Fruit fly (Drosophila melanogaster) whole organism, embryonic: ENCODE data around the gene CG12010.

Experiments
- Atf6 ChIP-seq: fragments of 200-800 bp; sonication (Bioruptor generic); IDR thresholded peaks from 2 replicates; pipeline ENCODE4 v1.3.6; 2022; ENCODE audit warnings: missing biosample characterization, missing genetic modification characterization
- CG10431 ChIP-seq: fragments of 200-800 bp; sonication (Bioruptor generic); optimal IDR thresholded peaks from 3 replicates; lab custom pipeline; 2018; ENCODE audit warnings: missing biosample characterization, mild to moderate bottlenecking, missing genetic modification characterization
- CG10654 ChIP-seq: fragments of 200-800 bp; sonication (Bioruptor generic); optimal IDR thresholded peaks from 2 replicates; lab custom pipeline; 2016; ENCODE audit warnings: missing biosample characterization, missing genetic modification characterization
- CG12155 ChIP-seq: fragments of 200-800 bp; sonication (Bioruptor generic); optimal IDR thresholded peaks from 3 replicates; lab custom pipeline; 2016; ENCODE audit warnings: missing biosample characterization, missing genetic modification characterization
- CG13287 ChIP-seq: fragments of 200-800 bp; sonication (Bioruptor generic); IDR thresholded peaks from 2 replicates; pipeline ENCODE4 v1.3.6; 2022; ENCODE audit warnings: missing biosample characterization, missing genetic modification characterization; ENCODE audit not compliant: partially characterized antibody
- CG14710 ChIP-seq: fragments of 200-800 bp; sonication (Bioruptor generic); optimal IDR thresholded peaks from 3 replicates; lab custom pipeline; 2019; ENCODE audit warnings: missing biosample characterization, mild to moderate bottlenecking, missing genetic modification characterization, moderate library complexity
- CG14965 ChIP-seq: fragments of 200-800 bp; sonication (Bioruptor generic); optimal IDR thresholded peaks from 2 replicates; lab custom pipeline; 2016; ENCODE audit warnings: missing biosample characterization, missing genetic modification characterization, borderline replicate concordance
- CG15269 ChIP-seq: fragments of 200-800 bp; sonication (Bioruptor generic); optimal IDR thresholded peaks from 2 replicates; lab custom pipeline; 2018; ENCODE audit warnings: missing biosample characterization, mild to moderate bottlenecking, missing genetic modification characterization, moderate library complexity
- CG1529 ChIP-seq: fragments of 200-800 bp; sonication (Bioruptor generic); optimal IDR thresholded peaks from 3 replicates; lab custom pipeline; 2018; ENCODE audit warnings: missing biosample characterization, missing genetic modification characterization
- CG16779 ChIP-seq: fragments of 200-800 bp; sonication (Bioruptor generic); IDR thresholded peaks from 2 replicates; pipeline ENCODE4 v1.3.6; 2022; ENCODE audit warnings: missing biosample characterization, missing genetic modification characterization
- CG2120 ChIP-seq: fragments of 200-800 bp; sonication (Bioruptor generic); optimal IDR thresholded peaks from 3 replicates; lab custom pipeline; 2016; ENCODE audit warnings: missing biosample characterization, missing genetic modification characterization
- CG2678 ChIP-seq: fragments of 200-800 bp; sonication (Bioruptor generic); optimal IDR thresholded peaks from 3 replicates; lab custom pipeline; 2019; ENCODE audit warnings: missing biosample characterization, mild to moderate bottlenecking, missing genetic modification characterization, moderate library complexity
- CG31441 ChIP-seq: fragments of 200-800 bp; sonication (Bioruptor generic); IDR thresholded peaks from 2 replicates; pipeline ENCODE4 v1.3.6; 2022; ENCODE audit warnings: missing biosample characterization, missing genetic modification characterization
- CG34224 ChIP-seq: fragments of 200-800 bp; sonication (Bioruptor generic); IDR thresholded peaks from 3 replicates; pipeline ENCODE4 v1.3.6; 2022; ENCODE audit warnings: missing biosample characterization, missing genetic modification characterization; ENCODE audit not compliant: partially characterized antibody
- CG3726 ChIP-seq: fragments of 200-800 bp; sonication (Bioruptor generic); IDR thresholded peaks from 3 replicates; pipeline ENCODE4, ENCODE4 v1.3.6; 2022; ENCODE audit warnings: missing biosample characterization, missing genetic modification characterization
- CG8924 ChIP-seq: fragments of 200-800 bp; optimal IDR thresholded peaks from 3 replicates; lab custom pipeline; 2019; ENCODE audit warnings: missing biosample characterization, mild to moderate bottlenecking, missing genetic modification characterization, moderate library complexity
- CG8944 ChIP-seq: fragments of 200-800 bp; sonication (Bioruptor generic); optimal IDR thresholded peaks from 3 replicates; lab custom pipeline; 2016; ENCODE audit warnings: missing biosample characterization, missing genetic modification characterization
- Camta ChIP-seq: fragments of 200-800 bp; sonication (Bioruptor generic); optimal IDR thresholded peaks from 2 replicates; lab custom pipeline; 2016; ENCODE audit warnings: missing biosample characterization, missing genetic modification characterization
- Ets97D ChIP-seq: fragments of 200-800 bp; sonication (Bioruptor generic); optimal IDR thresholded peaks from 3 replicates; lab custom pipeline; 2016; ENCODE audit warnings: missing biosample characterization, missing genetic modification characterization
- Fer1 ChIP-seq: fragments of 200-800 bp; sonication (Bioruptor generic); optimal IDR thresholded peaks from 2 replicates; lab custom pipeline; 2017; ENCODE audit warnings: missing biosample characterization, mild to moderate bottlenecking, missing genetic modification characterization
- Hmr ChIP-seq: fragments of 200-800 bp; sonication (Bioruptor generic); optimal IDR thresholded peaks from 3 replicates; lab custom pipeline; 2017; ENCODE audit warnings: mild to moderate bottlenecking, missing biosample characterization, missing genetic modification reagents, missing genetic modification characterization
- Oaz ChIP-seq: fragments of 200-800 bp; sonication (Bioruptor generic); IDR thresholded peaks from 2 replicates; pipeline ENCODE4 v1.3.6; 2022; ENCODE audit warnings: missing biosample characterization, missing genetic modification characterization
- Rx ChIP-seq: fragments of 200-800 bp; sonication (Bioruptor generic); IDR thresholded peaks from 2 replicates; pipeline ENCODE4 v1.3.6; 2022; ENCODE audit warnings: missing biosample characterization, missing genetic modification characterization
- Sin3A ChIP-seq: fragments of >200 bp; optimal IDR thresholded peaks from 2 replicates; lab custom pipeline; 2018
- Six4 ChIP-seq: fragments of 200-800 bp; sonication (Bioruptor generic); optimal IDR thresholded peaks from 2 replicates; lab custom pipeline; 2016; ENCODE audit warnings: missing biosample characterization, missing genetic modification characterization
- Sox102F ChIP-seq: fragments of 200-800 bp; sonication (Bioruptor generic); optimal IDR thresholded peaks from 2 replicates; lab custom pipeline; 2018; ENCODE audit warnings: missing biosample characterization, mild to moderate bottlenecking, missing genetic modification characterization, moderate library complexity
- Sry-β ChIP-seq: fragments of 200-800 bp; sonication (Bioruptor generic); optimal IDR thresholded peaks from 2 replicates; lab custom pipeline; 2018; ENCODE audit warnings: missing biosample characterization, mild to moderate bottlenecking, missing genetic modification characterization, moderate library complexity
- ac ChIP-seq: fragments of 200-800 bp; sonication (Bioruptor generic); optimal IDR thresholded peaks from 3 replicates; lab custom pipeline; 2017; ENCODE audit warnings: missing biosample characterization, mild to moderate bottlenecking, missing genetic modification characterization
- ap ChIP-seq: fragments of 200-800 bp; sonication (Bioruptor generic); IDR thresholded peaks from 2 replicates; pipeline ENCODE4 v1.3.6; 2022; ENCODE audit warnings: missing biosample characterization, missing genetic modification characterization
- bcd ChIP-seq: fragments of 200-800 bp; sonication (Bioruptor generic); optimal IDR thresholded peaks from 2 replicates; lab custom pipeline; 2017; ENCODE audit warnings: missing biosample characterization, mild to moderate bottlenecking, missing genetic modification characterization
- bowl ChIP-seq: fragments of 200-800 bp; sonication (Bioruptor generic); IDR thresholded peaks from 2 replicates; pipeline ENCODE4 v1.3.6; 2022; ENCODE audit warnings: missing biosample characterization, missing genetic modification characterization
- cas ChIP-seq: fragments of 200-800 bp; sonication (Bioruptor generic); IDR thresholded peaks from 2 replicates; pipeline ENCODE4 v1.3.6; 2022; ENCODE audit warnings: missing biosample characterization, missing genetic modification characterization
- croc ChIP-seq: fragments of 200-800 bp; sonication (Bioruptor generic); conservative IDR thresholded peaks from 3 replicates; pipeline ENCODE4 v1.3.6; 2022; ENCODE audit warnings: missing biosample characterization, missing genetic modification characterization
- fd64A ChIP-seq: fragments of 200-800 bp; sonication (Bioruptor generic); optimal IDR thresholded peaks from 3 replicates; lab custom pipeline; 2018; ENCODE audit warnings: missing biosample characterization, mild to moderate bottlenecking, missing genetic modification characterization
- gcm ChIP-seq: fragments of 200-800 bp; sonication (Bioruptor generic); optimal IDR thresholded peaks from 2 replicates; lab custom pipeline; 2019; ENCODE audit warnings: missing biosample characterization, mild to moderate bottlenecking, missing genetic modification characterization, moderate library complexity
- gsb-n ChIP-seq: fragments of 200-800 bp; sonication (Bioruptor generic); optimal IDR thresholded peaks from 3 replicates; lab custom pipeline; 2018; ENCODE audit warnings: missing biosample characterization, mild to moderate bottlenecking, missing genetic modification characterization
- her ChIP-seq: fragments of 200-800 bp; sonication (Bioruptor generic); optimal IDR thresholded peaks from 2 replicates; lab custom pipeline; 2016; ENCODE audit warnings: missing biosample characterization, missing genetic modification characterization
- kni ChIP-seq: fragments of 200-800 bp; sonication (Bioruptor generic); optimal IDR thresholded peaks from 3 replicates; lab custom pipeline; 2017; ENCODE audit warnings: mild to moderate bottlenecking, missing biosample characterization, missing genetic modification reagents, missing genetic modification characterization
- mirr ChIP-seq: fragments of 200-800 bp; sonication (Bioruptor generic); optimal IDR thresholded peaks from 3 replicates; lab custom pipeline; 2018; ENCODE audit warnings: missing biosample characterization, mild to moderate bottlenecking, missing genetic modification characterization
- nerfin-1 ChIP-seq: fragments of 200-800 bp; sonication (Bioruptor generic); optimal IDR thresholded peaks from 3 replicates; lab custom pipeline; 2019; ENCODE audit warnings: missing biosample characterization, mild to moderate bottlenecking, missing genetic modification characterization, moderate library complexity
- nmo ChIP-seq: fragments of 200-800 bp; sonication (Bioruptor generic); optimal IDR thresholded peaks from 2 replicates; lab custom pipeline; 2018; ENCODE audit warnings: missing biosample characterization, mild to moderate bottlenecking, missing genetic modification characterization, moderate library complexity
- ranshi ChIP-seq: fragments of 200-800 bp; sonication (Bioruptor generic); IDR thresholded peaks from 2 replicates; pipeline ENCODE4 v1.3.6; 2022; ENCODE audit warnings: missing biosample characterization, missing genetic modification characterization
- run ChIP-seq: fragments of 200-800 bp; sonication (Bioruptor generic); optimal IDR thresholded peaks from 3 replicates; lab custom pipeline; 2018; ENCODE audit warnings: missing biosample characterization, mild to moderate bottlenecking, missing genetic modification characterization
- sens ChIP-seq: fragments of 200-800 bp; sonication (Bioruptor generic); peaks from one replicate; lab custom pipeline; 2016; ENCODE audit warnings: missing biosample characterization, missing genetic modification characterization
- sima ChIP-seq: fragments of 200-800 bp; sonication (Bioruptor generic); optimal IDR thresholded peaks from 2 replicates; lab custom pipeline; 2016; ENCODE audit warnings: missing biosample characterization, missing genetic modification characterization
- ssp ChIP-seq: fragments of 200-800 bp; sonication (Bioruptor generic); IDR thresholded peaks from 2 replicates; pipeline ENCODE4 v1.3.6; 2022; ENCODE audit warnings: missing biosample characterization, missing genetic modification characterization
- ttk ChIP-seq: fragments of 200-800 bp; sonication (Bioruptor generic); IDR thresholded peaks from 2 replicates; pipeline ENCODE4 v2.1.2; 2022; ENCODE audit warnings: missing biosample characterization, missing genetic modification characterization
- vvl ChIP-seq: fragments of 200-800 bp; sonication (Bioruptor generic); IDR thresholded peaks from 2 replicates; pipeline ENCODE4 v1.3.6; 2022; ENCODE audit warnings: missing biosample characterization, missing genetic modification characterization
- zen2 ChIP-seq: fragments of 200-800 bp; sonication (Bioruptor generic); IDR thresholded peaks from 3 replicates; pipeline ENCODE4 v1.3.6; 2022; ENCODE audit warnings: missing biosample characterization, missing genetic modification characterization; ENCODE audit not compliant: partially characterized antibody

The CG12010 gene

DNA sequence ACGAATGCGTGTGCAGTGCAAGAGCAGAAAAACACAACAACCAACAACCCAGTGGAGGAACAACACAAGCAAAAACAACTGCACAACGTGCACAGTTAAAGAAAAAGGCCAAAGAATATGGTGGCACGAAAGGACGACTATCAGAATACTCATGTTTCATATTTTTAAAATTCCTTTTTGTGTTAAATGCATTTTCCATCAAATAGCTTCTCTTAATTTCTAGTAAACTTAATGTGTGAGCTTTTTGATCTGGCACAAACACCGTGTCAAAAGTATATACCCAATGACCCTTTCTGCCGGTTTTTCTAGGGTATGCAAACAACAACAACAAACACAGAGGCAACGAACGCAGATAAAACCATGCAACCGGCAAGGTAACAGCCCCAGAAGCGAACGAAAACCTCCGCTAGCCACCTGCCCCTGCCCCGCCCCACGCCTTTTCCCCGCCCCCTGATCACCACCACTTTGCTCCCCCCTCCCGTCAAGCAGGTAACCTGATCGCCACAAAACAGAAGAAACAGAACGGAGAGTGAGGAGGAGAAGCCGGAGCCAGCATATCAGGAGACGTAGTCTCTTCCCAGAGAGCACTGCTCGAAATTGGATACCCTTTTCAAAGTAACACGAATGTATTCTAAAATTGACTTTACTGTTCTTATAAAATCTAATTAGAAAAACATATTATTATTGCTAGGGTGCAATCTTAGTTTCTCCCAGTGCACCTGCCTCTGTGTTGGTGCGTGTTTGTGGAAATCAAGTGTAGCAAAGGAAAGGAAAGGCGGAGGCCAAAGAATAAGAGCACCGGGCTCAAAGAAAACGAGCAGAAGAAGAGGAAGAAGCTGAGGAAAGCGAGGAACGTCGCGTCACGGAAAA, 21.0 kb downstream of the CG12010 start (continued):
- TF ChIP-seq Camta (GFP tag; lab: Kevin White, UChicago), result peak; percentile 94
- TF ChIP-seq Oaz (GFP tag; lab: Robert Waterston, UW), result peak; percentile 41
- no peak for TF ChIP-seq CG34224
- peak; percentile 82 for TF ChIP-seq CG2678 (tag; lab: Kevin White, UChicago)
- TF ChIP-seq Rx (GFP tag; lab: Robert Waterston, UW), result peak; percentile 91
- TF ChIP-seq Sox102F, result peak; percentile 91
- TF ChIP-seq CG15269 (tag; lab: Kevin White, UChicago), result peak; percentile 78
- peak; percentile 63 for TF ChIP-seq nerfin-1 (tag; lab: Kevin White, UChicago)
- peak; percentile 95 for TF ChIP-seq CG31441 (GFP tag; lab: Robert Waterston, UW)
- TF ChIP-seq fd64A (GFP tag; lab: Kevin White, UChicago), result peak; percentile 85
- peak; percentile 59 for TF ChIP-seq sima (GFP tag; lab: Kevin White, UChicago)
- TF ChIP-seq bowl, result peak; percentile 82
- no peak for TF ChIP-seq zen2 (GFP tag; lab: Robert Waterston, UW)
- TF ChIP-seq ap (GFP tag; lab: Robert Waterston, UW), result peak; percentile 93
- peak; percentile 91 for TF ChIP-seq CG3726 (GFP tag; lab: Robert Waterston, UW)
- TF ChIP-seq kni (GFP tag; lab: Kevin White, UChicago), result peak; percentile 98
- peak; percentile 83 for TF ChIP-seq CG14965 (GFP tag; lab: Kevin White, UChicago)
- TF ChIP-seq bcd (GFP tag; lab: Kevin White, UChicago), result peak; percentile 83
- TF ChIP-seq CG12155 (GFP tag; lab: Kevin White, UChicago), result peak; percentile 75
- no peak for TF ChIP-seq cas (GFP tag; lab: Robert Waterston, UW)
- peak; percentile 94 for TF ChIP-seq CG8924 (tag; lab: Kevin White, UChicago)
- TF ChIP-seq ttk (GFP tag; lab: Robert Waterston, UW), result peak; percentile 83
- peak; percentile 39 for TF ChIP-seq Sry-β (GFP tag; lab: Kevin White, UChicago)
- TF ChIP-seq vvl, result peak; percentile 91
- TF ChIP-seq Ets97D (GFP tag; lab: Kevin White, UChicago), result peak; percentile 58
- TF ChIP-seq CG1529 (GFP tag; lab: Kevin White, UChicago), result peak; percentile 95
- TF ChIP-seq croc (GFP tag; lab: Robert Waterston, UW), result peak; percentile 92
- TF ChIP-seq Sin3A (lab: Kevin White, UChicago), result no peak
- TF ChIP-seq CG10654 (GFP tag; lab: Kevin White, UChicago), result peak; percentile 59
- TF ChIP-seq ssp (GFP tag; lab: Robert Waterston, UW), result peak; percentile 77
- peak; percentile 99 for TF ChIP-seq sens (GFP tag; lab: Kevin White, UChicago)
- peak; percentile 91 for TF ChIP-seq ranshi (GFP tag; lab: Robert Waterston, UW)
- no peak for TF ChIP-seq CG2120 (GFP tag; lab: Kevin White, UChicago)
- peak; percentile 96 for TF ChIP-seq CG8944 (GFP tag; lab: Kevin White, UChicago)
- peak; percentile 92 for TF ChIP-seq gsb-n (tag; lab: Kevin White, UChicago)
- peak; percentile 98 for TF ChIP-seq nmo (GFP tag; lab: Kevin White, UChicago)
- no peak for TF ChIP-seq CG13287 (GFP tag; lab: Robert Waterston, UW)
- TF ChIP-seq ac (GFP tag; lab: Kevin White, UChicago), result peak; percentile 94
- no peak for TF ChIP-seq Fer1
- peak; percentile 54 for TF ChIP-seq run (tag; lab: Kevin White, UChicago)
- peak; percentile 54 for TF ChIP-seq Six4 (GFP tag; lab: Kevin White, UChicago)
- peak; percentile 73 for TF ChIP-seq gcm (GFP tag; lab: Kevin White, UChicago)
- TF ChIP-seq mirr (GFP tag; lab: Kevin White, UChicago), result no peak
- no peak for TF ChIP-seq Hmr (GFP tag; lab: Kevin White, UChicago)
- peak; percentile 84 for TF ChIP-seq her (GFP tag; lab: Kevin White, UChicago)
- TF ChIP-seq CG14710 (tag; lab: Kevin White, UChicago), result peak; percentile 94
- no peak; the same call in 1 of the 2 replicates for TF ChIP-seq Atf6
- no peak for TF ChIP-seq CG16779 (GFP tag; lab: Robert Waterston, UW)
- peak; percentile 81 for TF ChIP-seq CG10431
